Worm (Caenorhabditis elegans) whole organism, L1 larva: ENCODE results near the gene F49F1.14.
"Not testable (repeated sequence)": the region's sequence is repeated elsewhere in the genome, so short reads cannot be mapped to it uniquely, and the experiment has no call there.

ENCODE experiments used
- Y116A8C.19 ChIP-seq: sonication (generic microtip); optimal IDR thresholded peaks from 2 replicates; lab custom pipeline; 2016; ENCODE audit warnings: missing compliant biosample characterization, missing genetic modification characterization, borderline replicate concordance
- alr-1 ChIP-seq: fragments of 200-800 bp; sonication (Bioruptor generic); optimal IDR thresholded peaks from 2 replicates; lab custom pipeline; 2018; ENCODE audit warnings: borderline replicate concordance, mild to moderate bottlenecking, missing genetic modification characterization, missing compliant biosample characterization
- ceh-8 ChIP-seq: fragments of 200-800 bp; sonication (Bioruptor generic); optimal IDR thresholded peaks from 2 replicates; lab custom pipeline; 2018; ENCODE audit warnings: mild to moderate bottlenecking, missing genetic modification characterization, moderate library complexity, missing compliant biosample characterization
- ceh-82 ChIP-seq, 3 experiments: fragments of 150-350 bp in 1 of 3; sonication (generic microtip) in 2 of 3; optimal IDR thresholded peaks; 2 replicates each; lab custom pipeline; 2014 to 2017; ENCODE audit warnings: missing biosample characterization in 3 of 3, missing genetic modification characterization in 3 of 3
- ceh-88 ChIP-seq: fragments of 200-800 bp; sonication (Bioruptor generic); IDR thresholded peaks from 2 replicates; pipeline ENCODE4 v1.3.6; 2022; ENCODE audit warnings: missing genetic modification characterization, missing compliant biosample characterization
- ceh-90 ChIP-seq: sonication (generic microtip); optimal IDR thresholded peaks from 2 replicates; lab custom pipeline; 2016; ENCODE audit warnings: missing genetic modification characterization, missing compliant biosample characterization
- ces-1 ChIP-seq: fragments of 150-350 bp; optimal IDR thresholded peaks from 2 replicates; lab custom pipeline; 2014; ENCODE audit warnings: missing biosample characterization, missing genetic modification reagents, missing genetic modification characterization
- efl-3 ChIP-seq: fragments of 200-800 bp; sonication (Bioruptor generic); optimal IDR thresholded peaks from 2 replicates; lab custom pipeline; 2018; ENCODE audit warnings: mild to moderate bottlenecking, missing genetic modification characterization, missing compliant biosample characterization
- egl-13 ChIP-seq: sonication (generic microtip); optimal IDR thresholded peaks from 2 replicates; lab custom pipeline; 2016; ENCODE audit warnings: missing genotype, missing genetic modification reagents, missing genetic modification characterization, missing compliant biosample characterization
- elt-2 ChIP-seq: sonication (generic microtip); optimal IDR thresholded peaks from 2 replicates; lab custom pipeline; 2016; ENCODE audit warnings: missing genetic modification characterization, mild to moderate bottlenecking, inconsistent platforms, missing compliant biosample characterization, missing genetic modification reagents
- elt-3 ChIP-seq, 6 experiments: fragments of 150-350 bp in 1 of 6; sonication (generic microtip); optimal IDR thresholded peaks; 2 replicates each; lab custom pipeline; 2017 to 2018; ENCODE audit warnings: missing biosample characterization in 6 of 6, missing genetic modification characterization in 6 of 6, inconsistent platforms in 1 of 6
- ets-5 ChIP-seq: fragments of 200-800 bp; sonication (Bioruptor generic); IDR thresholded peaks from 2 replicates; pipeline ENCODE4 v1.3.6; 2022; ENCODE audit warnings: missing genetic modification characterization, missing compliant biosample characterization
- fkh-4 ChIP-seq: sonication (generic microtip); optimal IDR thresholded peaks from 2 replicates; lab custom pipeline; 2016; ENCODE audit warnings: missing compliant biosample characterization, missing genetic modification characterization, borderline replicate concordance
- grh-1 ChIP-seq: fragments of 200-800 bp; sonication (Bioruptor generic); IDR thresholded peaks from 2 replicates; pipeline ENCODE4 v1.3.6; 2022; ENCODE audit warnings: missing genetic modification reagents, missing genetic modification characterization, missing compliant biosample characterization
- hlh-17 ChIP-seq: fragments of 200-800 bp; sonication (Bioruptor generic); optimal IDR thresholded peaks from 2 replicates; lab custom pipeline; 2018; ENCODE audit warnings: missing genetic modification characterization, mild to moderate bottlenecking, missing compliant biosample characterization, moderate library complexity, borderline replicate concordance
- hlh-4 ChIP-seq: sonication (generic microtip); optimal IDR thresholded peaks from 2 replicates; lab custom pipeline; 2016; ENCODE audit warnings: mild to moderate bottlenecking, missing genetic modification characterization, missing compliant biosample characterization
- irx-1 ChIP-seq: sonication (generic microtip); optimal IDR thresholded peaks from 2 replicates; lab custom pipeline; 2016; ENCODE audit warnings: missing genetic modification characterization, missing compliant biosample characterization
- jun-1 ChIP-seq: fragments of 150-350 bp; optimal IDR thresholded peaks from 2 replicates; lab custom pipeline; 2014; ENCODE audit warnings: missing biosample characterization, missing genetic modification reagents, missing genetic modification characterization
- lin-14 ChIP-seq: fragments of 200-800 bp; sonication (Bioruptor generic); optimal IDR thresholded peaks from 2 replicates; lab custom pipeline; 2018; ENCODE audit warnings: mild to moderate bottlenecking, missing genetic modification characterization, moderate library complexity, missing compliant biosample characterization
- lin-39 ChIP-seq: fragments of 150-350 bp; optimal IDR thresholded peaks from 2 replicates; lab custom pipeline; 2014; ENCODE audit warnings: missing biosample characterization, missing genetic modification reagents, missing genetic modification characterization
- lir-3 ChIP-seq: sonication (generic microtip); optimal IDR thresholded peaks from 2 replicates; lab custom pipeline; 2016; ENCODE audit warnings: mild to moderate bottlenecking, missing genetic modification characterization, moderate library complexity, missing compliant biosample characterization; ENCODE audit not compliant: poor library complexity
- lsy-2 ChIP-seq, 2 experiments: fragments of 150-350 bp; optimal IDR thresholded peaks; 2 replicates each; lab custom pipeline; 2014; ENCODE audit warnings: missing biosample characterization in 2 of 2, missing genetic modification characterization in 2 of 2
- mdl-1 ChIP-seq, 2 experiments: fragments of 150-350 bp; optimal IDR thresholded peaks; 2 replicates each; lab custom pipeline; 2014 to 2017; ENCODE audit warnings: missing biosample characterization in 2 of 2, missing genetic modification characterization in 2 of 2, inconsistent platforms in 1 of 2
- mep-1 ChIP-seq: fragments of 150-350 bp; optimal IDR thresholded peaks from 2 replicates; lab custom pipeline; 2014; ENCODE audit warnings: missing biosample characterization, missing genetic modification characterization
- nhr-11 ChIP-seq: fragments of 150-350 bp; optimal IDR thresholded peaks from 2 replicates; lab custom pipeline; 2014; ENCODE audit warnings: missing biosample characterization, missing genetic modification characterization
- nhr-12 ChIP-seq: sonication (generic microtip); optimal IDR thresholded peaks from 2 replicates; lab custom pipeline; 2017; ENCODE audit warnings: missing biosample characterization, missing genetic modification characterization
- nhr-76 ChIP-seq: sonication (generic microtip); optimal IDR thresholded peaks from 2 replicates; lab custom pipeline; 2017; ENCODE audit warnings: missing biosample characterization, missing genetic modification characterization
- pqm-1 ChIP-seq: sonication (generic microtip); optimal IDR thresholded peaks from 3 replicates; lab custom pipeline; 2017; ENCODE audit warnings: missing biosample characterization, missing genetic modification characterization
- rnt-1 ChIP-seq: sonication (generic microtip); optimal IDR thresholded peaks from 2 replicates; lab custom pipeline; 2016; ENCODE audit warnings: mild to moderate bottlenecking, missing genetic modification characterization, moderate library complexity, missing compliant biosample characterization
- sox-4 ChIP-seq: sonication (generic microtip); optimal IDR thresholded peaks from 2 replicates; lab custom pipeline; 2016; ENCODE audit warnings: missing genetic modification characterization, missing compliant biosample characterization
- swsn-7 ChIP-seq: sonication (generic microtip); optimal IDR thresholded peaks from 2 replicates; lab custom pipeline; 2016; ENCODE audit warnings: missing genetic modification characterization, missing compliant biosample characterization
- unc-130 ChIP-seq: fragments of 150-350 bp; optimal IDR thresholded peaks from 2 replicates; lab custom pipeline; 2017; ENCODE audit warnings: missing biosample characterization, missing genetic modification characterization, inconsistent platforms
- unc-62 ChIP-seq: fragments of 150-350 bp; optimal IDR thresholded peaks from 2 replicates; lab custom pipeline; 2014; ENCODE audit warnings: missing biosample characterization, missing genetic modification reagents, missing genetic modification characterization
- unc-86 ChIP-seq: sonication (generic microtip); optimal IDR thresholded peaks from 2 replicates; lab custom pipeline; 2016; ENCODE audit warnings: missing genetic modification characterization, missing compliant biosample characterization
- vab-15 ChIP-seq: sonication (generic microtip); optimal IDR thresholded peaks from 2 replicates; lab custom pipeline; 2017; ENCODE audit warnings: missing genotype, mild to moderate bottlenecking, missing genetic modification characterization, missing compliant biosample characterization
- ztf-4 ChIP-seq: fragments of 150-350 bp; optimal IDR thresholded peaks from 2 replicates; lab custom pipeline; 2014; ENCODE audit warnings: missing biosample characterization, missing genetic modification characterization

Gene F49F1.14

ce11 chrIV:4144784-4145183, 32.5 kb upstream of the F49F1.14 start, which contains the start of gene R07C12.3:
Gene R07C12.3 (plus strand): TSS chrIV:4145084.
- TF ChIP-seq nhr-12, result no peak
- no peak for TF ChIP-seq mep-1 (tag; lab: Kevin White, UChicago)
- TF ChIP-seq nhr-11, result no peak
- TF ChIP-seq alr-1 (tag; lab: Kevin White, UChicago), result no peak
- TF ChIP-seq hlh-17 (GFP tag; lab: Kevin White, UChicago), result no peak
- no peak for TF ChIP-seq efl-3
- TF ChIP-seq vab-15, result no peak
- TF ChIP-seq fkh-4 (tag; lab: Kevin White, UChicago), result no peak
- TF ChIP-seq Y116A8C.19 (tag; lab: Kevin White, UChicago), result no peak
- TF ChIP-seq pqm-1 (tag; lab: Kevin White, UChicago), result no peak
- no peak for TF ChIP-seq unc-130
- TF ChIP-seq ets-5, result no peak
- no peak for TF ChIP-seq unc-86 (tag; lab: Kevin White, UChicago)
- TF ChIP-seq jun-1 (tag; lab: Kevin White, UChicago), result no peak
- no peak for TF ChIP-seq unc-62 (GFP tag; lab: Kevin White, UChicago)
- no peak for TF ChIP-seq lir-3 (tag; lab: Kevin White, UChicago)
- no peak for TF ChIP-seq swsn-7 (tag; lab: Kevin White, UChicago)
- TF ChIP-seq, all 84 proteins: peak for 0

- not testable (repeated sequence) for TF ChIP-seq lir-3 (tag; lab: Kevin White, UChicago); hlh-17 (GFP tag; lab: Kevin White, UChicago); elt-2 (tag; lab: Kevin White, UChicago)
Observed at ce11 chrIV:4142986-4143385, 30.7 kb upstream of the F49F1.14 start, which contains the start of gene F49F1.12. Gene F49F1.12 (minus strand): TSS chrIV:4143086.

- TF ChIP-seq rnt-1 (tag; lab: Kevin White, UChicago), result no peak
- no peak for TF ChIP-seq elt-2 (tag; lab: Kevin White, UChicago)
- no peak for TF ChIP-seq lin-14
- TF ChIP-seq, all 84 proteins: peak for 0
Observed at ce11 chrIV:4141311-4141710, 29.0 kb upstream of the F49F1.14 start, which contains the start of gene F49F1.11. Gene F49F1.11 (minus strand): TSS chrIV:4141411.

ce11 chrIV:4140265-4140664, 28.0 kb upstream of the F49F1.14 start, which contains the start of gene F49F1.18:
Gene F49F1.18 (minus strand): TSS chrIV:4140365.
- TF ChIP-seq egl-13 (tag; lab: Kevin White, UChicago) (no peak), irx-1 (tag; lab: Kevin White, UChicago) (no peak), mdl-1 (tag; optimal IDR thresholded peaks at IDR 0.05; lab: Kevin White, UChicago) (no peak), swsn-7 (tag; lab: Kevin White, UChicago) (no peak), lsy-2 (tag; optimal IDR thresholded peaks at IDR 0.05; lab: Kevin White, UChicago) (no peak)

ce11 chrIV:4139022-4139421, 26.7 kb upstream of the F49F1.14 start, which contains the start of gene F49F1.10:
Gene F49F1.10 (minus strand): TSS chrIV:4139122.
- TF ChIP-seq lin-39 (no peak), ceh-88 (GFP tag; lab: Robert Waterston, UW) (no peak), ceh-82 (tag; optimal IDR thresholded peaks at IDR 0.05; lab: Kevin White, UChicago) (no peak), efl-3 (no peak), grh-1 (GFP tag; lab: Robert Waterston, UW) (no peak), nhr-76 (no peak), lir-3 (tag; lab: Kevin White, UChicago) (no peak), ztf-4 (no peak), ceh-90 (tag; lab: Kevin White, UChicago) (no peak), hlh-4 (tag; lab: Kevin White, UChicago) (no peak), sox-4 (tag; lab: Kevin White, UChicago) (no peak), elt-3 (tag; optimal IDR thresholded peaks at IDR 0.05; lab: Kevin White, UChicago) (no peak), unc-62 (GFP tag; lab: Kevin White, UChicago) (no peak), ces-1 (no peak), ceh-8 (GFP tag; lab: Kevin White, UChicago) (no peak)
